Fruit fly (Drosophila melanogaster) whole organism, embryonic: ENCODE measurements around the gene CG7766.

Source experiments
- BtbVII ChIP-seq: fragments of 200-800 bp; sonication (Bioruptor generic); optimal IDR thresholded peaks from 3 replicates; lab custom pipeline; 2017; ENCODE audit warnings: missing biosample characterization, mild to moderate bottlenecking, missing genetic modification characterization
- CG10654 ChIP-seq: fragments of 200-800 bp; sonication (Bioruptor generic); optimal IDR thresholded peaks from 2 replicates; lab custom pipeline; 2016; ENCODE audit warnings: missing biosample characterization, missing genetic modification characterization
- CG11247 ChIP-seq: fragments of 200-800 bp; sonication (Bioruptor generic); IDR thresholded peaks from 2 replicates; pipeline ENCODE4 v1.3.6; 2022; ENCODE audit warnings: missing biosample characterization, missing genetic modification characterization
- CG11560 ChIP-seq: fragments of 200-800 bp; sonication (Bioruptor generic); IDR thresholded peaks from 3 replicates; pipeline ENCODE4 v1.3.6; 2022; ENCODE audit warnings: missing biosample characterization, missing genetic modification characterization
- CG12236 ChIP-seq: fragments of 200-800 bp; sonication (Bioruptor generic); optimal IDR thresholded peaks from 2 replicates; lab custom pipeline; 2016; ENCODE audit warnings: missing biosample characterization, missing genetic modification characterization
- CG12299 ChIP-seq: fragments of 200-800 bp; sonication (Bioruptor generic); optimal IDR thresholded peaks from 2 replicates; lab custom pipeline; 2018; ENCODE audit warnings: missing biosample characterization, mild to moderate bottlenecking, missing genetic modification characterization
- CG1603 ChIP-seq: fragments of 200-800 bp; sonication (Bioruptor generic); optimal IDR thresholded peaks from 2 replicates; lab custom pipeline; 2019; ENCODE audit warnings: missing biosample characterization, mild to moderate bottlenecking, missing genetic modification characterization, moderate library complexity
- CG17361 ChIP-seq: fragments of 200-800 bp; sonication (Bioruptor generic); IDR thresholded peaks from 3 replicates; pipeline ENCODE4 v1.3.6; 2022; ENCODE audit warnings: missing biosample characterization, missing genetic modification characterization
- CG1792 ChIP-seq: fragments of 200-800 bp; sonication (Bioruptor generic); optimal IDR thresholded peaks from 2 replicates; lab custom pipeline; 2016; ENCODE audit warnings: missing biosample characterization, missing genetic modification characterization
- CG2202 ChIP-seq: fragments of 200-800 bp; sonication (Bioruptor generic); optimal IDR thresholded peaks from 2 replicates; lab custom pipeline; 2018; ENCODE audit warnings: missing biosample characterization, mild to moderate bottlenecking, missing genetic modification characterization
- CG31365 ChIP-seq: fragments of 200-800 bp; sonication (Bioruptor generic); optimal IDR thresholded peaks from 2 replicates; lab custom pipeline; 2018; ENCODE audit warnings: missing biosample characterization, mild to moderate bottlenecking, missing genetic modification characterization
- CG32772 ChIP-seq: fragments of 200-800 bp; sonication (Bioruptor generic); IDR thresholded peaks from 2 replicates; pipeline ENCODE4 v1.3.6; 2022; ENCODE audit warnings: missing biosample characterization, missing genetic modification characterization
- CG34376 ChIP-seq: fragments of 200-800 bp; sonication (Bioruptor generic); optimal IDR thresholded peaks from 2 replicates; lab custom pipeline; 2018; ENCODE audit warnings: missing biosample characterization, mild to moderate bottlenecking, missing genetic modification characterization
- CG43689 ChIP-seq: fragments of 200-800 bp; sonication (Bioruptor generic); IDR thresholded peaks from 2 replicates; pipeline ENCODE4 v1.3.6; 2022; ENCODE audit warnings: missing biosample characterization, missing genetic modification characterization
- CG4404 ChIP-seq: fragments of 200-800 bp; sonication (Bioruptor generic); IDR thresholded peaks from 2 replicates; pipeline ENCODE4 v1.3.6; 2022; ENCODE audit warnings: missing biosample characterization, missing genetic modification characterization
- CG5953 ChIP-seq: fragments of 200-800 bp; sonication (Bioruptor generic); IDR thresholded peaks from 2 replicates; pipeline ENCODE4 v1.3.6; 2022; ENCODE audit warnings: missing biosample characterization, missing genetic modification characterization
- CG6689 ChIP-seq: fragments of 200-800 bp; sonication (Bioruptor generic); IDR thresholded peaks from 2 replicates; pipeline ENCODE4 v1.3.6; 2022; ENCODE audit warnings: missing biosample characterization, missing genetic modification characterization
- CG8924 ChIP-seq: fragments of 200-800 bp; optimal IDR thresholded peaks from 3 replicates; lab custom pipeline; 2019; ENCODE audit warnings: missing biosample characterization, mild to moderate bottlenecking, missing genetic modification characterization, moderate library complexity
- CG9609 ChIP-seq: fragments of 200-800 bp; sonication (Bioruptor generic); optimal IDR thresholded peaks from 3 replicates; lab custom pipeline; 2016; ENCODE audit warnings: missing biosample characterization, missing genetic modification characterization
- D ChIP-seq, 2 experiments: fragments of 200-800 bp in 1 of 2; fragments of >200 bp in 1 of 2; sonication (Bioruptor generic) in 1 of 2; optimal IDR thresholded peaks; 2 replicates in 1 of 2; 3 replicates in 1 of 2; lab custom pipeline; 2017; ENCODE audit warnings: mild to moderate bottlenecking in 1 of 2, missing biosample characterization in 1 of 2, missing genetic modification characterization in 1 of 2, missing genetic modification reagents in 1 of 2
- D19A ChIP-seq: fragments of 200-800 bp; optimal IDR thresholded peaks from 3 replicates; lab custom pipeline; 2019; ENCODE audit warnings: missing biosample characterization, mild to moderate bottlenecking, missing genetic modification characterization, moderate library complexity
- Dip3 ChIP-seq: fragments of 200-800 bp; sonication (Bioruptor generic); optimal IDR thresholded peaks from 3 replicates; lab custom pipeline; 2016; ENCODE audit warnings: missing biosample characterization, missing genetic modification characterization
- Dref ChIP-seq: fragments of 200-800 bp; sonication (Bioruptor generic); IDR thresholded peaks from 2 replicates; pipeline ENCODE4 v1.3.6; 2022; ENCODE audit warnings: missing biosample characterization, missing genetic modification characterization
- Elba2 ChIP-seq: fragments of 200-800 bp; sonication (Bioruptor generic); optimal IDR thresholded peaks from 3 replicates; lab custom pipeline; 2016; ENCODE audit warnings: missing biosample characterization, missing genetic modification characterization
- Fer3 ChIP-seq: fragments of 200-800 bp; sonication (Bioruptor generic); optimal IDR thresholded peaks from 2 replicates; lab custom pipeline; 2018; ENCODE audit warnings: missing biosample characterization, mild to moderate bottlenecking, missing genetic modification characterization, moderate library complexity
- H15 ChIP-seq: fragments of 200-800 bp; sonication (Bioruptor generic); IDR thresholded peaks from 3 replicates; pipeline ENCODE4 v1.3.6; 2022; ENCODE audit warnings: missing biosample characterization, missing genetic modification characterization
- HmgD ChIP-seq: fragments of 200-800 bp; sonication (Bioruptor generic); optimal IDR thresholded peaks from 3 replicates; lab custom pipeline; 2016; ENCODE audit warnings: missing biosample characterization, missing genetic modification characterization
- Lpt ChIP-seq: fragments of >200 bp; optimal IDR thresholded peaks from 2 replicates; lab custom pipeline; 2018; ENCODE audit warnings: missing biosample characterization, missing genetic modification characterization
- Nf-YC ChIP-seq: fragments of 200-800 bp; optimal IDR thresholded peaks from 3 replicates; lab custom pipeline; 2019; ENCODE audit warnings: missing biosample characterization, mild to moderate bottlenecking, missing genetic modification characterization, moderate library complexity
- Ptx1 ChIP-seq: fragments of 200-800 bp; sonication (Bioruptor generic); IDR thresholded peaks from 2 replicates; pipeline ENCODE4 v1.3.6; 2022; ENCODE audit warnings: missing biosample characterization, missing genetic modification characterization
- Ravus ChIP-seq: fragments of 200-800 bp; sonication (Bioruptor generic); IDR thresholded peaks from 2 replicates; pipeline ENCODE4 v1.3.6; 2022; ENCODE audit warnings: missing biosample characterization, missing genetic modification characterization
- Tbp ChIP-seq: fragments of >200 bp; optimal IDR thresholded peaks from 2 replicates; lab custom pipeline; 2018; ENCODE audit warnings: missing biosample characterization, missing genetic modification characterization
- Xbp1 ChIP-seq: fragments of 200-800 bp; sonication (Bioruptor generic); optimal IDR thresholded peaks from 3 replicates; lab custom pipeline; 2016; ENCODE audit warnings: missing biosample characterization, mild to moderate bottlenecking, missing genetic modification characterization
- amos ChIP-seq: fragments of 200-800 bp; sonication (Bioruptor generic); IDR thresholded peaks from 2 replicates; pipeline ENCODE4 v1.3.6; 2022; ENCODE audit warnings: missing biosample characterization, missing genetic modification characterization; ENCODE audit not compliant: partially characterized antibody
- bab2 ChIP-seq: fragments of 200-800 bp; sonication (Bioruptor generic); optimal IDR thresholded peaks from 2 replicates; lab custom pipeline; 2016; ENCODE audit warnings: missing biosample characterization, missing genetic modification characterization
- bcd ChIP-seq: fragments of 200-800 bp; sonication (Bioruptor generic); optimal IDR thresholded peaks from 2 replicates; lab custom pipeline; 2017; ENCODE audit warnings: missing biosample characterization, mild to moderate bottlenecking, missing genetic modification characterization
- chif ChIP-seq, 2 experiments: fragments of 200-800 bp; sonication (Bioruptor generic); optimal IDR thresholded peaks; 3 replicates each; lab custom pipeline; 2016; ENCODE audit warnings: missing biosample characterization in 2 of 2, missing genetic modification characterization in 2 of 2
- corto ChIP-seq: fragments of 200-800 bp; sonication (Bioruptor generic); optimal IDR thresholded peaks from 2 replicates; lab custom pipeline; 2016; ENCODE audit warnings: missing biosample characterization, mild to moderate bottlenecking, missing genetic modification characterization, moderate library complexity
- danr ChIP-seq: fragments of 200-800 bp; sonication (Bioruptor generic); IDR thresholded peaks from 2 replicates; pipeline ENCODE4 v1.3.6; 2022; ENCODE audit warnings: missing biosample characterization, missing genetic modification characterization
- emc ChIP-seq: fragments of 200-800 bp; sonication (Bioruptor generic); optimal IDR thresholded peaks from 2 replicates; lab custom pipeline; 2016; ENCODE audit warnings: missing biosample characterization, missing genetic modification characterization
- esg ChIP-seq: fragments of 200-800 bp; sonication (Bioruptor generic); conservative IDR thresholded peaks from 2 replicates; pipeline ENCODE4 v1.3.6; 2022; ENCODE audit warnings: missing biosample characterization, missing genetic modification characterization
- fru ChIP-seq: fragments of >200 bp; optimal IDR thresholded peaks from 2 replicates; lab custom pipeline; 2017
- gce ChIP-seq: fragments of 200-800 bp; sonication (Bioruptor generic); IDR thresholded peaks from 3 replicates; pipeline ENCODE4 v1.3.6; 2022; ENCODE audit warnings: missing biosample characterization, missing genetic modification characterization
- grau ChIP-seq: fragments of 200-800 bp; optimal IDR thresholded peaks from 3 replicates; lab custom pipeline; 2019; ENCODE audit warnings: missing biosample characterization, mild to moderate bottlenecking, missing genetic modification characterization, moderate library complexity
- gt ChIP-seq: fragments of 200-800 bp; sonication (Bioruptor generic); IDR thresholded peaks from 2 replicates; pipeline ENCODE4 v1.3.6; 2022; ENCODE audit warnings: missing biosample characterization, missing genetic modification characterization
- lilli ChIP-seq: fragments of 200-800 bp; sonication (Bioruptor generic); optimal IDR thresholded peaks from 3 replicates; lab custom pipeline; 2016; ENCODE audit warnings: missing biosample characterization, missing genetic modification characterization
- lola ChIP-seq, 3 experiments: fragments of >200 bp in 2 of 3; fragments of 200-800 bp in 1 of 3; sonication (Bioruptor generic) in 1 of 3; optimal IDR thresholded peaks; 2 replicates each; lab custom pipeline; 2017 to 2019; ENCODE audit warnings: missing biosample characterization in 3 of 3, missing genetic modification characterization in 3 of 3, mild to moderate bottlenecking in 1 of 3, moderate library complexity in 1 of 3
- onecut ChIP-seq: fragments of 200-800 bp; sonication (Bioruptor generic); IDR thresholded peaks from 2 replicates; pipeline ENCODE4 v1.3.6; 2022; ENCODE audit warnings: missing biosample characterization, missing genetic modification characterization
- sens-2 ChIP-seq: fragments of 200-800 bp; sonication (Bioruptor generic); IDR thresholded peaks from 2 replicates; pipeline ENCODE4 v1.3.6; 2022; ENCODE audit warnings: missing biosample characterization, missing genetic modification characterization
- sna ChIP-seq: fragments of 200-800 bp; sonication (Bioruptor generic); IDR thresholded peaks from 2 replicates; pipeline ENCODE4 v1.3.6; 2022; ENCODE audit warnings: missing biosample characterization, missing genetic modification characterization; ENCODE audit not compliant: partially characterized antibody
- sr ChIP-seq: fragments of 200-800 bp; sonication (Bioruptor generic); IDR thresholded peaks from 3 replicates; pipeline ENCODE4 v1.3.6; 2022; ENCODE audit warnings: missing biosample characterization, missing genetic modification characterization
- unc-4 ChIP-seq: fragments of 200-800 bp; sonication (Bioruptor generic); IDR thresholded peaks from 2 replicates; pipeline ENCODE4 v1.3.6; 2022; ENCODE audit warnings: missing biosample characterization, missing genetic modification characterization; ENCODE audit not compliant: partially characterized antibody

Gene CG7766

dm6 chrX:9080962-9081361 is 22.6 kb downstream of the CG7766 start, which contains the start of the genes CG7246 and HP1b (continued):
- peak; percentile 75 for TF ChIP-seq unc-4 (GFP tag; lab: Robert Waterston, UW)
- no peak for TF ChIP-seq corto (GFP tag; lab: Kevin White, UChicago)
- TF ChIP-seq Elba2, result no peak
- TF ChIP-seq CG11560, result peak; percentile 40; the same call in 1 of the 3 replicates
- no peak for TF ChIP-seq emc (GFP tag; lab: Kevin White, UChicago)
- TF ChIP-seq HmgD (GFP tag; lab: Kevin White, UChicago), result no peak
- TF ChIP-seq sr (GFP tag; lab: Robert Waterston, UW), result no peak
- TF ChIP-seq CG10654 (GFP tag; lab: Kevin White, UChicago), result peak; percentile 42
- TF ChIP-seq CG5953, result peak; percentile 24; the same call in 1 of the 2 replicates
- TF ChIP-seq CG12236 (GFP tag; lab: Kevin White, UChicago), result no peak
- TF ChIP-seq gt (GFP tag; lab: Robert Waterston, UW), result peak; percentile 24; the same call in 1 of the 2 replicates
- peak; percentile 32 for TF ChIP-seq CG2202 (tag; lab: Kevin White, UChicago)
- TF ChIP-seq CG6689, result peak; percentile 77
- TF ChIP-seq CG43689, result no peak
- TF ChIP-seq CG32772, result peak; percentile 82
- no peak for TF ChIP-seq onecut (GFP tag; lab: Robert Waterston, UW)
- peak; percentile 60 for TF ChIP-seq CG4404 (GFP tag; lab: Robert Waterston, UW)
- no peak for TF ChIP-seq CG31365 (tag; lab: Kevin White, UChicago)
- peak in 1 of 3 experiments; percentile 56 for TF ChIP-seq lola (GFP tag; optimal IDR thresholded peaks at IDR 0.05; lab: Kevin White, UChicago)
- peak; percentile 46 for TF ChIP-seq CG9609 (GFP tag; lab: Kevin White, UChicago)
- TF ChIP-seq Tbp (GFP tag; lab: Kevin White, UChicago), result no peak
- no peak for TF ChIP-seq gce (GFP tag; lab: Robert Waterston, UW)
- no peak for TF ChIP-seq fru (lab: Kevin White, UChicago)
- peak; percentile 56 for TF ChIP-seq CG12299 (tag; lab: Kevin White, UChicago)
- TF ChIP-seq lilli (GFP tag; lab: Kevin White, UChicago), result peak; percentile 79
- TF ChIP-seq esg (GFP tag; lab: Robert Waterston, UW), result peak; percentile 71
- peak; percentile 59 for TF ChIP-seq D19A (tag; lab: Kevin White, UChicago)
- TF ChIP-seq BtbVII, result peak; percentile 50
- TF ChIP-seq CG8924 (tag; lab: Kevin White, UChicago), result peak; percentile 72
- TF ChIP-seq CG34376 (GFP tag; lab: Kevin White, UChicago), result peak; percentile 19
- peak; percentile 65 for TF ChIP-seq bcd
- no peak for TF ChIP-seq CG1792 (GFP tag; lab: Kevin White, UChicago)
- peak; percentile 68; the same call in 1 of the 2 replicates for TF ChIP-seq amos
- TF ChIP-seq CG17361 (GFP tag; lab: Robert Waterston, UW), result peak; percentile 75
- TF ChIP-seq CG11247, result peak; percentile 71
- no peak for TF ChIP-seq D (optimal IDR thresholded peaks at IDR 0.05; lab: Kevin White, UChicago)
- TF ChIP-seq D (GFP tag; optimal IDR thresholded peaks at IDR 0.05; lab: Kevin White, UChicago), result peak; percentile 36
- peak; percentile 32 for TF ChIP-seq Ravus (GFP tag; lab: Robert Waterston, UW)
- TF ChIP-seq Ptx1 (GFP tag; lab: Robert Waterston, UW), result peak; percentile 84
- peak; percentile 64 for TF ChIP-seq Nf-YC (tag; lab: Kevin White, UChicago)
- peak; percentile 22 to 53 for TF ChIP-seq chif (GFP tag; optimal IDR thresholded peaks at IDR 0.05; lab: Kevin White, UChicago)
- TF ChIP-seq Dip3 (GFP tag; lab: Kevin White, UChicago), result peak; percentile 47
- TF ChIP-seq sna (GFP tag; lab: Robert Waterston, UW), result peak; percentile 83
- no peak for TF ChIP-seq danr (GFP tag; lab: Robert Waterston, UW)
- TF ChIP-seq grau (tag; lab: Kevin White, UChicago), result peak; percentile 69
- TF ChIP-seq Lpt (GFP tag; lab: Kevin White, UChicago), result no peak
- TF ChIP-seq sens-2 (GFP tag; lab: Robert Waterston, UW), result peak; percentile 61; the same call in 1 of the 2 replicates
- peak; percentile 45 for TF ChIP-seq bab2 (GFP tag; lab: Kevin White, UChicago)
- peak; percentile 74 for TF ChIP-seq Fer3
- TF ChIP-seq Dref, result peak; percentile 63
- TF ChIP-seq H15 (GFP tag; lab: Robert Waterston, UW), result peak; percentile 66; the same call in 1 of the 3 replicates
- TF ChIP-seq Xbp1 (GFP tag; lab: Kevin White, UChicago), result peak; percentile 78
- peak; percentile 54 for TF ChIP-seq CG1603 (tag; lab: Kevin White, UChicago)
